Worm (Caenorhabditis elegans): Measurements from ENCODE around the gene mup-4.

DNA sequence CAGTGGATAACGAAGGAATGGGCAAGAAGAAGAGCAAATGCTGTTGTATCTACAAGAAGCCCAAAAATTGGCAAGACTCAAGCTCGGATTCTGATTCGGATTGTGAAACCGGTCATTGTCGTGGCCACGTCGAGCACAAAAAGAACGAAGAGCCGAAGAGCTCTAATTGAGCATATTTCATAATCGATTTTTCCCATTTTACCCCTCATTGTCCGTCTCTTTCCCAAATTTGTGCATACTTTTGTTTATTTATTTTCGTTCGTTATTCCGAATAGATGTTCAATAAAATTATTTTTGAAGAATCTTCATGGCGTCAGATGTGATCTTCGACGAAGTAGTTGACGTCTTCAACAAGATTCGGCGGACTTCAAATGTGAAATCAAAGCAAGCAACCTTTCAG is 32.3 kb upstream of the mup-4 start, which contains the start of gene lig-4:
- TF ChIP-seq lin-39 (tag; optimal IDR thresholded peaks at IDR 0.05) (no peak), nhr-76 (tag; optimal IDR thresholded peaks at IDR 0.05) (no peak), nhr-23 (tag; optimal IDR thresholded peaks at IDR 0.05) (no peak), unc-62 (GFP tag; optimal IDR thresholded peaks at IDR 0.05) (no peak), jun-1 (tag; optimal IDR thresholded peaks at IDR 0.05) (no peak), elt-2 (tag; optimal IDR thresholded peaks at IDR 0.05) (no peak), pqm-1 (tag; optimal IDR thresholded peaks at IDR 0.05) (no peak), nhr-28 (tag; optimal IDR thresholded peaks at IDR 0.05) (no peak), R02D3.7 (tag; optimal IDR thresholded peaks at IDR 0.05) (no peak), nhr-237 (tag; optimal IDR thresholded peaks at IDR 0.05) (no peak), ceh-9 (tag; optimal IDR thresholded peaks at IDR 0.05) (no peak), pha-4 (tag; optimal IDR thresholded peaks at IDR 0.05) (no peak), snpc-4 (tag; optimal IDR thresholded peaks at IDR 0.05) (no peak)
